Fruit fly (Drosophila melanogaster) whole organism, embryonic: Measurements from ENCODE around the gene CG44000.

Experiments
- Aef1 ChIP-seq: fragments of 200-800 bp; sonication (Bioruptor generic); IDR thresholded peaks from 3 replicates; pipeline ENCODE4 v1.3.6; 2022; ENCODE audit warnings: missing biosample characterization, missing genetic modification characterization
- CG10979 ChIP-seq: fragments of 200-800 bp; sonication (Bioruptor generic); optimal IDR thresholded peaks from 2 replicates; lab custom pipeline; 2018; ENCODE audit warnings: missing biosample characterization, mild to moderate bottlenecking, missing genetic modification characterization, moderate library complexity
- CG11560 ChIP-seq: fragments of 200-800 bp; sonication (Bioruptor generic); IDR thresholded peaks from 3 replicates; pipeline ENCODE4 v1.3.6; 2022; ENCODE audit warnings: missing biosample characterization, missing genetic modification characterization
- CG12299 ChIP-seq: fragments of 200-800 bp; sonication (Bioruptor generic); optimal IDR thresholded peaks from 2 replicates; lab custom pipeline; 2018; ENCODE audit warnings: missing biosample characterization, mild to moderate bottlenecking, missing genetic modification characterization
- CG12942 ChIP-seq: fragments of 200-800 bp; sonication (Bioruptor generic); optimal IDR thresholded peaks from 3 replicates; lab custom pipeline; 2016; ENCODE audit warnings: missing biosample characterization, missing genetic modification characterization
- CG14441 ChIP-seq: fragments of 200-800 bp; sonication (Bioruptor generic); IDR thresholded peaks from 2 replicates; pipeline ENCODE4 v1.3.6; 2022; ENCODE audit warnings: missing biosample characterization, missing genetic modification characterization
- CG15269 ChIP-seq: fragments of 200-800 bp; sonication (Bioruptor generic); optimal IDR thresholded peaks from 2 replicates; lab custom pipeline; 2018; ENCODE audit warnings: missing biosample characterization, mild to moderate bottlenecking, missing genetic modification characterization, moderate library complexity
- CG30403 ChIP-seq: fragments of 200-800 bp; sonication (Bioruptor generic); optimal IDR thresholded peaks from 3 replicates; lab custom pipeline; 2016; ENCODE audit warnings: missing biosample characterization, missing genetic modification characterization
- CG31224 ChIP-seq: fragments of 200-800 bp; sonication (Bioruptor generic); IDR thresholded peaks from 2 replicates; pipeline ENCODE4 v1.3.6; 2022; ENCODE audit warnings: missing biosample characterization, missing genetic modification characterization
- CG31365 ChIP-seq: fragments of 200-800 bp; sonication (Bioruptor generic); optimal IDR thresholded peaks from 2 replicates; lab custom pipeline; 2018; ENCODE audit warnings: missing biosample characterization, mild to moderate bottlenecking, missing genetic modification characterization
- CG31441 ChIP-seq: fragments of 200-800 bp; sonication (Bioruptor generic); IDR thresholded peaks from 2 replicates; pipeline ENCODE4 v1.3.6; 2022; ENCODE audit warnings: missing biosample characterization, missing genetic modification characterization
- CG34376 ChIP-seq: fragments of 200-800 bp; sonication (Bioruptor generic); optimal IDR thresholded peaks from 2 replicates; lab custom pipeline; 2018; ENCODE audit warnings: missing biosample characterization, mild to moderate bottlenecking, missing genetic modification characterization
- CG34422 ChIP-seq: fragments of 200-800 bp; sonication (Bioruptor generic); IDR thresholded peaks from 3 replicates; pipeline ENCODE4 v1.3.6; 2022; ENCODE audit warnings: missing biosample characterization, missing genetic modification characterization
- CG3838 ChIP-seq: fragments of 200-800 bp; sonication (Bioruptor generic); optimal IDR thresholded peaks from 3 replicates; lab custom pipeline; 2016; ENCODE audit warnings: missing biosample characterization, missing genetic modification characterization
- CG3847 ChIP-seq: fragments of 200-800 bp; sonication (Bioruptor generic); IDR thresholded peaks from 2 replicates; pipeline ENCODE4 v1.3.6; 2022; ENCODE audit warnings: missing biosample characterization, missing genetic modification characterization
- CG7271 ChIP-seq: fragments of 200-800 bp; sonication (Bioruptor generic); optimal IDR thresholded peaks from 2 replicates; lab custom pipeline; 2018; ENCODE audit warnings: missing biosample characterization, mild to moderate bottlenecking, missing genetic modification characterization, moderate library complexity
- CG8388 ChIP-seq: fragments of 200-800 bp; sonication (Bioruptor generic); optimal IDR thresholded peaks from 2 replicates; lab custom pipeline; 2019; ENCODE audit warnings: missing biosample characterization, mild to moderate bottlenecking, missing genetic modification characterization, moderate library complexity
- CG8765 ChIP-seq: fragments of 200-800 bp; sonication (Bioruptor generic); IDR thresholded peaks from 2 replicates; pipeline ENCODE4 v1.3.6; 2022; ENCODE audit warnings: missing biosample characterization, missing genetic modification characterization
- CG9797 ChIP-seq: fragments of 200-800 bp; sonication (Bioruptor generic); optimal IDR thresholded peaks from 3 replicates; lab custom pipeline; 2018; ENCODE audit warnings: missing biosample characterization, mild to moderate bottlenecking, missing genetic modification characterization
- CoRest ChIP-seq: fragments of 200-800 bp; sonication (Bioruptor generic); optimal IDR thresholded peaks from 3 replicates; lab custom pipeline; 2018; ENCODE audit warnings: missing biosample characterization, mild to moderate bottlenecking, missing genetic modification characterization, moderate library complexity
- D ChIP-seq, 2 experiments: fragments of 200-800 bp in 1 of 2; fragments of >200 bp in 1 of 2; sonication (Bioruptor generic) in 1 of 2; optimal IDR thresholded peaks; 2 replicates in 1 of 2; 3 replicates in 1 of 2; lab custom pipeline; 2017; ENCODE audit warnings: mild to moderate bottlenecking in 1 of 2, missing biosample characterization in 1 of 2, missing genetic modification characterization in 1 of 2, missing genetic modification reagents in 1 of 2
- E2f2 ChIP-seq: fragments of 200-800 bp; sonication (Bioruptor generic); IDR thresholded peaks from 2 replicates; pipeline ENCODE4 v1.3.6; 2022; ENCODE audit warnings: missing biosample characterization, missing genetic modification characterization
- Fer1 ChIP-seq: fragments of 200-800 bp; sonication (Bioruptor generic); optimal IDR thresholded peaks from 2 replicates; lab custom pipeline; 2017; ENCODE audit warnings: missing biosample characterization, mild to moderate bottlenecking, missing genetic modification characterization
- HLH54F ChIP-seq: fragments of 200-800 bp; sonication (Bioruptor generic); optimal IDR thresholded peaks from 3 replicates; lab custom pipeline; 2016; ENCODE audit warnings: missing biosample characterization, missing genetic modification characterization
- Hmr ChIP-seq: fragments of 200-800 bp; sonication (Bioruptor generic); optimal IDR thresholded peaks from 3 replicates; lab custom pipeline; 2017; ENCODE audit warnings: mild to moderate bottlenecking, missing biosample characterization, missing genetic modification reagents, missing genetic modification characterization
- Max ChIP-seq: fragments of 200-800 bp; sonication (Bioruptor generic); optimal IDR thresholded peaks from 2 replicates; lab custom pipeline; 2016; ENCODE audit warnings: missing biosample characterization, mild to moderate bottlenecking, missing genetic modification characterization
- Nf-YA ChIP-seq: fragments of 200-800 bp; sonication (Bioruptor generic); IDR thresholded peaks from 2 replicates; pipeline ENCODE4 v1.3.6; 2022; ENCODE audit warnings: missing biosample characterization, missing genetic modification characterization
- Rfx ChIP-seq: fragments of 200-800 bp; sonication (Bioruptor generic); IDR thresholded peaks from 2 replicates; pipeline ENCODE4 v1.3.6; 2022; ENCODE audit warnings: missing biosample characterization, missing genetic modification characterization
- Tbp ChIP-seq: fragments of >200 bp; optimal IDR thresholded peaks from 2 replicates; lab custom pipeline; 2018; ENCODE audit warnings: missing biosample characterization, missing genetic modification characterization
- bsh ChIP-seq, 2 experiments: fragments of 200-800 bp; sonication (Bioruptor generic); optimal IDR thresholded peaks; 2 replicates each; lab custom pipeline; 2017 to 2018; ENCODE audit warnings: mild to moderate bottlenecking in 2 of 2, missing biosample characterization in 2 of 2, missing genetic modification characterization in 2 of 2, moderate library complexity in 1 of 2
- disco-r ChIP-seq: fragments of 200-800 bp; sonication (Bioruptor generic); optimal IDR thresholded peaks from 2 replicates; lab custom pipeline; 2016; ENCODE audit warnings: missing biosample characterization, missing genetic modification characterization
- fru ChIP-seq: fragments of >200 bp; optimal IDR thresholded peaks from 2 replicates; lab custom pipeline; 2017
- grau ChIP-seq: fragments of 200-800 bp; optimal IDR thresholded peaks from 3 replicates; lab custom pipeline; 2019; ENCODE audit warnings: missing biosample characterization, mild to moderate bottlenecking, missing genetic modification characterization, moderate library complexity
- gro ChIP-seq: fragments of 200-800 bp; sonication (Bioruptor generic); optimal IDR thresholded peaks from 2 replicates; lab custom pipeline; 2016; ENCODE audit warnings: missing biosample characterization, missing genetic modification characterization
- lab ChIP-seq: fragments of 200-800 bp; sonication (Bioruptor generic); optimal IDR thresholded peaks from 3 replicates; lab custom pipeline; 2017; ENCODE audit warnings: missing biosample characterization, missing genetic modification characterization, mild to moderate bottlenecking, moderate library complexity, missing genetic modification reagents
- lilli ChIP-seq: fragments of 200-800 bp; sonication (Bioruptor generic); optimal IDR thresholded peaks from 3 replicates; lab custom pipeline; 2016; ENCODE audit warnings: missing biosample characterization, missing genetic modification characterization
- lov ChIP-seq, 2 experiments: fragments of 200-800 bp in 1 of 2; fragments of >200 bp in 1 of 2; sonication (Bioruptor generic) in 1 of 2; IDR thresholded peaks in 1 of 2; optimal IDR thresholded peaks in 1 of 2; 2 replicates in 1 of 2; 3 replicates in 1 of 2; pipeline versions ENCODE4 v1.3.6 to Lab custom; 2017 to 2022; ENCODE audit warnings: missing biosample characterization in 1 of 2, missing genetic modification characterization in 1 of 2
- nau ChIP-seq: fragments of 200-800 bp; sonication (Bioruptor generic); optimal IDR thresholded peaks from 3 replicates; lab custom pipeline; 2017; ENCODE audit warnings: missing biosample characterization, mild to moderate bottlenecking, missing genetic modification characterization, missing genetic modification reagents
- oc ChIP-seq: fragments of 200-800 bp; sonication (Bioruptor generic); optimal IDR thresholded peaks from 2 replicates; lab custom pipeline; 2018; ENCODE audit warnings: missing biosample characterization, mild to moderate bottlenecking, missing genetic modification characterization, moderate library complexity
- p53 ChIP-seq: fragments of 200-800 bp; sonication (Bioruptor generic); optimal IDR thresholded peaks from 2 replicates; lab custom pipeline; 2016; ENCODE audit warnings: missing biosample characterization, missing genetic modification characterization
- pnt ChIP-seq: fragments of 200-800 bp; sonication (Bioruptor generic); optimal IDR thresholded peaks from 3 replicates; lab custom pipeline; 2016; ENCODE audit warnings: missing biosample characterization, missing genetic modification characterization
- repo ChIP-seq: fragments of 200-800 bp; sonication (Bioruptor generic); optimal IDR thresholded peaks from 2 replicates; lab custom pipeline; 2016; ENCODE audit warnings: missing biosample characterization, missing genetic modification characterization
- rib ChIP-seq: fragments of 200-800 bp; sonication (Bioruptor generic); IDR thresholded peaks from 2 replicates; pipeline ENCODE4 v1.3.6; 2022; ENCODE audit warnings: missing biosample characterization, missing genetic modification characterization
- row ChIP-seq: fragments of 200-800 bp; sonication (Bioruptor generic); IDR thresholded peaks from 3 replicates; pipeline ENCODE4 v1.3.6; 2022; ENCODE audit warnings: missing biosample characterization, missing genetic modification characterization
- shn ChIP-seq: fragments of 200-800 bp; sonication (Bioruptor generic); optimal IDR thresholded peaks from 3 replicates; lab custom pipeline; 2016; ENCODE audit warnings: missing biosample characterization, missing genetic modification characterization
- slp2 ChIP-seq: fragments of 200-800 bp; sonication (Bioruptor generic); optimal IDR thresholded peaks from 2 replicates; lab custom pipeline; 2016; ENCODE audit warnings: missing biosample characterization, missing genetic modification characterization
- ssp ChIP-seq: fragments of 200-800 bp; sonication (Bioruptor generic); IDR thresholded peaks from 2 replicates; pipeline ENCODE4 v1.3.6; 2022; ENCODE audit warnings: missing biosample characterization, missing genetic modification characterization
- tll ChIP-seq, 2 experiments: fragments of 200-800 bp in 1 of 2; fragments of >200 bp in 1 of 2; sonication (Bioruptor generic) in 1 of 2; optimal IDR thresholded peaks; 2 replicates each; lab custom pipeline; 2017 to 2019; ENCODE audit warnings: missing biosample characterization in 2 of 2, missing genetic modification characterization in 2 of 2, mild to moderate bottlenecking in 1 of 2, moderate library complexity in 1 of 2
- vfl ChIP-seq: fragments of 200-800 bp; sonication (Bioruptor generic); optimal IDR thresholded peaks from 2 replicates; lab custom pipeline; 2016; ENCODE audit warnings: missing biosample characterization, missing genetic modification characterization
- vvl ChIP-seq: fragments of 200-800 bp; sonication (Bioruptor generic); IDR thresholded peaks from 2 replicates; pipeline ENCODE4 v1.3.6; 2022; ENCODE audit warnings: missing biosample characterization, missing genetic modification characterization
- zfh1 ChIP-seq: fragments of 200-800 bp; sonication (Bioruptor generic); IDR thresholded peaks from 3 replicates; pipeline ENCODE4 v1.3.6; 2022; ENCODE audit warnings: missing biosample characterization, missing genetic modification characterization

CG44000 gene

DNA sequence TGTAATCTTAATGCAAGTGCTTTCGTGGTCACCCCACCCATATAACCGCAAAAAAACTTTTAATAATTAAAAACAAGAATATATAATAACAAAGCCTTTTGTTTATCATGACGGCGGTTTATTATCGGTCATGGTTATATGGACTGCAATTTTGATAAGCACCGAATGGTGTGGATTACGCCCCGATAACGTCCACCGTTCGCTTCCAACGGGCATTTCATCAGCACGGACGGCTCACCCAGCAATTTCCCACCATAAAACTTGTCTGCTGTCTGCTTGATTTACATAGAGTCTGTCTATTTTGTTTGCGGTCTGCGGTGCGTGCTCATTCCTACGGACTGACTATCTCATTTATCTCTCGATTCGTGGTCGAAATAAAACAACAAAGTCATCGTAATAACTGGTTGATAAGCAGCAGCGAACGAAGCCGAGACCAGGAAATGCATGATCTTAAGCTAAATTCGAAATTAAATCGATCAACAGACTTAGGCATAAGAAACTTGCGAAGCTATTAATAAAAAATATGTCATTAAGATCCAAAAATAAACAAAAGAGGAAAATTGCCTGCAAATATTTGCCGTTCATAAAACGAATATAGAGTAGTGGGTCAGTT lies 52.4 kb downstream of the CG44000 start (continued):
- TF ChIP-seq vfl (no peak), repo (GFP tag; lab: Kevin White, UChicago) (no peak), CG3838 (GFP tag; lab: Kevin White, UChicago) (no peak), slp2 (GFP tag; lab: Kevin White, UChicago) (no peak), lilli (GFP tag; lab: Kevin White, UChicago) (no peak), Aef1 (GFP tag; lab: Robert Waterston, UW) (no peak), CG31365 (no peak), CG8765 (GFP tag; lab: Robert Waterston, UW) (no peak), CG12942 (GFP tag; lab: Kevin White, UChicago) (no peak), grau (no peak), Nf-YA (GFP tag; lab: Robert Waterston, UW) (no peak), CG31224 (GFP tag; lab: Robert Waterston, UW) (no peak), CG31441 (GFP tag; lab: Robert Waterston, UW) (no peak), CG7271 (tag; lab: Kevin White, UChicago) (no peak), shn (GFP tag; lab: Kevin White, UChicago) (no peak), Tbp (GFP tag; lab: Kevin White, UChicago) (no peak), Hmr (GFP tag; lab: Kevin White, UChicago) (peak; percentile 26), CG30403 (GFP tag; lab: Kevin White, UChicago) (no peak), nau (GFP tag; lab: Kevin White, UChicago) (no peak), Fer1 (GFP tag; lab: Kevin White, UChicago) (peak; percentile 24), CG12299 (tag; lab: Kevin White, UChicago) (no peak), vvl (GFP tag; lab: Robert Waterston, UW) (peak; percentile 65), CG9797 (no peak), fru (lab: Kevin White, UChicago) (no peak), CG8388 (GFP tag; lab: Kevin White, UChicago) (no peak), Max (no peak), lab (peak; percentile 14), CG34376 (GFP tag; lab: Kevin White, UChicago) (peak; percentile 84), CoRest (tag; lab: Kevin White, UChicago) (no peak), ssp (no peak), HLH54F (GFP tag; lab: Kevin White, UChicago) (no peak), tll (GFP tag; optimal IDR thresholded peaks at IDR 0.05; lab: Kevin White, UChicago) (no peak), Rfx (GFP tag; lab: Robert Waterston, UW) (0 out of 2 replicates have a peak, but pooled peaks have one; percentile 8), rib (GFP tag; lab: Robert Waterston, UW) (no peak), E2f2 (GFP tag; lab: Robert Waterston, UW) (no peak), CG34422 (GFP tag; lab: Robert Waterston, UW) (no peak), gro (peak; percentile 26), CG14441 (no peak), CG10979 (tag; lab: Kevin White, UChicago) (no peak), zfh1 (GFP tag; lab: Robert Waterston, UW) (no peak), oc (tag; lab: Kevin White, UChicago) (peak; percentile 17), CG3847 (GFP tag; lab: Robert Waterston, UW) (no peak), bsh (GFP tag; optimal IDR thresholded peaks at IDR 0.05; lab: Kevin White, UChicago) (no peak), row (GFP tag; lab: Robert Waterston, UW) (no peak), CG15269 (tag; lab: Kevin White, UChicago) (no peak), pnt (GFP tag; lab: Kevin White, UChicago) (no peak), p53 (GFP tag; lab: Kevin White, UChicago) (no peak), lov (optimal IDR thresholded peaks at IDR 0.05; lab: Kevin White, UChicago) (no peak), lov (GFP tag; IDR thresholded peaks at IDR 0.05; lab: Robert Waterston, UW) (no peak), disco-r (GFP tag; lab: Kevin White, UChicago) (no peak), D (optimal IDR thresholded peaks at IDR 0.05; lab: Kevin White, UChicago) (no peak), D (GFP tag; optimal IDR thresholded peaks at IDR 0.05; lab: Kevin White, UChicago) (no peak), CG11560 (tag; lab: Robert Waterston, UW) (no peak)
